Fruit fly (Drosophila melanogaster): ENCODE data around the gene BomBc3.

- TF ChIP-seq EcR (GFP tag; optimal IDR thresholded peaks at IDR 0.05) (no peak), psq (optimal IDR thresholded peaks at IDR 0.05) (no peak)
These were observed 42.4 kb upstream of the BomBc3 start for dm6 chr3R:22044443-22044970.

Data from whole organism.